Fruit fly (Drosophila melanogaster): ENCODE results near the gene CG4669.

dm6 chr3L:5206171-5206570, 28.1 kb upstream of the CG4669 start:
- no peak for TF ChIP-seq svp (GFP tag)
- no peak for TF ChIP-seq CG3032 (tag; optimal IDR thresholded peaks at IDR 0.05)
- no peak for TF ChIP-seq CG31627 (GFP tag; optimal IDR thresholded peaks at IDR 0.05)
- TF ChIP-seq CG10669 (GFP tag; optimal IDR thresholded peaks at IDR 0.05), result no peak
- TF ChIP-seq ss (GFP tag; optimal IDR thresholded peaks at IDR 0.05), result no peak
- no peak for TF ChIP-seq fkh (GFP tag; optimal IDR thresholded peaks at IDR 0.05)
- TF ChIP-seq pdm3 (GFP tag; optimal IDR thresholded peaks at IDR 0.05), result no peak
- no peak for TF ChIP-seq Hr4 (GFP tag; optimal IDR thresholded peaks at IDR 0.05)
- no peak for TF ChIP-seq dac (GFP tag; optimal IDR thresholded peaks at IDR 0.05)
- no peak for TF ChIP-seq CG7368 (GFP tag; optimal IDR thresholded peaks at IDR 0.05)
- TF ChIP-seq Ets96B (tag; optimal IDR thresholded peaks at IDR 0.05), result no peak

Measured in whole organism, prepupa.